Worm (Caenorhabditis elegans) whole organism, early embryonic: ENCODE results near the gene K11H12.7.

Experiments
- ama-1 ChIP-seq: fragments of 150-350 bp; optimal IDR thresholded peaks from 2 replicates; lab custom pipeline; 2014
- ceh-36 ChIP-seq: sonication (generic microtip); optimal IDR thresholded peaks from 2 replicates; lab custom pipeline; 2016; ENCODE audit warnings: missing genetic modification characterization, inconsistent platforms, missing compliant biosample characterization
- flt-1 ChIP-seq: fragments of 200-800 bp; sonication (Bioruptor generic); IDR thresholded peaks from 2 replicates; pipeline ENCODE4 v1.3.6; 2022; ENCODE audit warnings: missing genetic modification characterization, missing compliant biosample characterization
- hmbx-1 ChIP-seq: sonication (generic microtip); optimal IDR thresholded peaks from 2 replicates; lab custom pipeline; 2016; ENCODE audit warnings: mild to moderate bottlenecking, missing genetic modification characterization, missing compliant biosample characterization
- hmg-4 ChIP-seq: fragments of 200-800 bp; sonication (Bioruptor generic); optimal IDR thresholded peaks from 2 replicates; lab custom pipeline; 2018; ENCODE audit warnings: mild to moderate bottlenecking, missing genetic modification characterization, missing compliant biosample characterization
- pes-1 ChIP-seq: fragments of 200-800 bp; sonication (Bioruptor generic); IDR thresholded peaks from 2 replicates; pipeline ENCODE4 v1.3.6; 2022; ENCODE audit warnings: missing genetic modification reagents, missing genetic modification characterization, missing compliant biosample characterization
- scrt-1 ChIP-seq: fragments of 200-800 bp; sonication (Bioruptor generic); IDR thresholded peaks from 2 replicates; pipeline ENCODE4 v1.3.6; 2022; ENCODE audit warnings: missing genetic modification characterization, missing compliant biosample characterization
- sea-1 ChIP-seq: fragments of 200-800 bp; sonication (Bioruptor generic); conservative IDR thresholded peaks from 2 replicates; pipeline ENCODE4 v1.3.6; 2022; ENCODE audit warnings: missing genetic modification characterization, missing compliant biosample characterization
- tbx-11 ChIP-seq: fragments of 200-800 bp; sonication (Bioruptor generic); IDR thresholded peaks from 2 replicates; pipeline ENCODE4 v1.3.6; 2022; ENCODE audit warnings: missing genetic modification characterization, missing compliant biosample characterization
- tra-4 ChIP-seq: sonication (generic microtip); optimal IDR thresholded peaks from 2 replicates; lab custom pipeline; 2017; ENCODE audit warnings: missing genetic modification characterization, missing compliant biosample characterization

DNA sequence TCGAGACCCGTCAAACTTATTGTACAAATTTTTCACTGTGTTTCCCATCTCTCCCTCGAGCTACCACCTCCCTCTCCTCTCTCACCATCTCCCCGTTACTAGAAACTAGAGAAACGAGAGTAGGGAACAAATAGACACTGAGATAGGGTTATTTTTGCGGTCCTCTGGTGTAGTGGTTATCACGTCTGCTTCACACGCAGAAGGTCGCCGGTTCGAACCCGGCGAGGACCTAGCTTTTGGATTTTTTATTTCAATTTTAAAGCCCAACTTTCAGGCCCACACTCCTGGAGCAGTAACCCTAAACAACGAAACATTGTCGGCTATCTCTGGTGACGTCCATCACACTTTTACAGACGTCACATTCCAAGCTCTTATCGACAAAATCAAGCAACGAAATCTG, 45.0 kb upstream of the K11H12.7 start:
- TF ChIP-seq ama-1 (no peak), sea-1 (GFP tag; lab: Robert Waterston, UW) (peak; percentile 86), tra-4 (tag; lab: Kevin White, UChicago) (peak; percentile 61), scrt-1 (GFP tag; lab: Robert Waterston, UW) (peak; percentile 85), ceh-36 (tag; lab: Kevin White, UChicago) (peak; percentile 46), tbx-11 (GFP tag; lab: Robert Waterston, UW) (peak; percentile 83), flt-1 (GFP tag; lab: Robert Waterston, UW) (peak; percentile 86), pes-1 (GFP tag; lab: Robert Waterston, UW) (peak; percentile 89), hmbx-1 (peak; percentile 29), hmg-4 (peak; percentile 61)
